Fruit fly (Drosophila melanogaster): Measurements from ENCODE around the gene eyg.

eyg gene

DNA sequence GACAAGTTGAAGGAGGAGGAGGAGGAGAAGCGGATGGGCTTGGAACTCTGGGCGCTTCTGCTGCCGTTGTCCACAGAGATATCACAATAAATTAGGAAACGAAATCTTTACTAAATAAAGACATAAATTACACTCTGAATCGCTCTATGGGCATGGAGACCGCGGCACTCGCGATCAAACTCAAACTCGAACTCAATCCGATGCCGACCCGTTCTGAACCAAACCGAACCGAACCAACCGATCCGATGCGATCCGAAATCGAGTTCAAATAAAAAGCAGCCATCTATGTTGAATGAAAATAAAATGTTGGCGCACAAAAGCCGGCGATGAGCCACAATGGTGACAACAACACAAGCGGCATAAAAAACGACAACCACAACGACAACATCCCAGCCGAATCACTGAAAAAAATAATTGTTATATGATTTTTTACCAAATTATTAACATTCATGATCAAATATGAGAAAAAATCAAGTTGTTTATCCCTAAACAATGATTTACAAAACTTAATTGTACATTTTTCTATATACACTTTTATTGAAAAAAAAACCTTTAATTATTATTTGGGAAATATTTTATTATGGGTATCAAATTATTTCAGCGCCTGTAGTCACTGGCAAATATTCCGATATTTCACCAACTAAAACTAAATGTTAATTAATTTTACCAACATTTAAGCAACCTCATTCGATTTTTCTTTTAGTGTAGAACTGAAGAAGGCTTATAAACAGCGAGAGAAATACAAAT is 10.7 kb downstream of the eyg start (continued):
- no peak for TF ChIP-seq pan (optimal IDR thresholded peaks at IDR 0.05)
- no peak for TF ChIP-seq pan (GFP tag; optimal IDR thresholded peaks at IDR 0.05 in 1 of 2, IDR thresholded peaks at IDR 0.05 in 1 of 2)
- peak; percentile 59 for TF ChIP-seq zf30C (GFP tag; optimal IDR thresholded peaks at IDR 0.05)
- TF ChIP-seq ranshi (GFP tag; IDR thresholded peaks at IDR 0.05) = 0 out of 2 replicates have a peak, but pooled peaks have one; percentile 32
- peak; percentile 65 for TF ChIP-seq CG30020 (tag; optimal IDR thresholded peaks at IDR 0.05)
- no peak for TF ChIP-seq Oaz (GFP tag; IDR thresholded peaks at IDR 0.05)
- TF ChIP-seq unc-4 (GFP tag; IDR thresholded peaks at IDR 0.05; ENCODE audit: partially characterized antibody) = no peak
- TF ChIP-seq CG17802 (tag; optimal IDR thresholded peaks at IDR 0.05) = peak; percentile 54
- peak; percentile 62; the same call in 1 of the 3 replicates for TF ChIP-seq z (GFP tag; IDR thresholded peaks at IDR 0.05)
- no peak for TF ChIP-seq CG34224 (GFP tag; IDR thresholded peaks at IDR 0.05; ENCODE audit: partially characterized antibody)
- TF ChIP-seq MESR4 (GFP tag; optimal IDR thresholded peaks at IDR 0.05) = no peak
- TF ChIP-seq kay (GFP tag; optimal IDR thresholded peaks at IDR 0.05) = peak; percentile 51
- peak; percentile 76 for TF ChIP-seq CG15269 (tag; optimal IDR thresholded peaks at IDR 0.05)
- peak; percentile 92 for TF ChIP-seq CG8388 (GFP tag; optimal IDR thresholded peaks at IDR 0.05)
- TF ChIP-seq CrebB (tag; optimal IDR thresholded peaks at IDR 0.05) = peak; percentile 10
- peak; percentile 42; the same call in 1 of the 2 replicates for TF ChIP-seq Atf6 (GFP tag; IDR thresholded peaks at IDR 0.05)
- peak; percentile 33 for TF ChIP-seq bab2 (GFP tag; optimal IDR thresholded peaks at IDR 0.05)
- TF ChIP-seq Meics (GFP tag; optimal IDR thresholded peaks at IDR 0.05) = peak; percentile 71
- peak; percentile 81 for TF ChIP-seq CG13775 (GFP tag; optimal IDR thresholded peaks at IDR 0.05)
- TF ChIP-seq Ravus (GFP tag; IDR thresholded peaks at IDR 0.05) = no peak
- TF ChIP-seq CG16813 (GFP tag; IDR thresholded peaks at IDR 0.05; ENCODE audit: partially characterized antibody) = no peak
- TF ChIP-seq nau (GFP tag; optimal IDR thresholded peaks at IDR 0.05) = no peak
- TF ChIP-seq prd (optimal IDR thresholded peaks at IDR 0.05) = no peak
- TF ChIP-seq prd (GFP tag; IDR thresholded peaks at IDR 0.05) = peak; percentile 67; the same call in 2 of the 3 replicates
- TF ChIP-seq CG16815 (GFP tag; optimal IDR thresholded peaks at IDR 0.05) = peak; percentile 83
- no peak for TF ChIP-seq H15 (GFP tag; IDR thresholded peaks at IDR 0.05)
- TF ChIP-seq sob (GFP tag; IDR thresholded peaks at IDR 0.05) = no peak; the same call in 1 of the 2 replicates
- peak; percentile 8 for TF ChIP-seq CG6765 (GFP tag; optimal IDR thresholded peaks at IDR 0.05)
- TF ChIP-seq CkIIα-i1 (GFP tag; IDR thresholded peaks at IDR 0.05) = no peak
- TF ChIP-seq CG4282 (GFP tag; optimal IDR thresholded peaks at IDR 0.05) = no peak
- TF ChIP-seq Chrac-16 (GFP tag; optimal IDR thresholded peaks at IDR 0.05) = peak; percentile 82
- no peak for TF ChIP-seq BEAF-32 (GFP tag; optimal IDR thresholded peaks at IDR 0.05)
- no peak for TF ChIP-seq HmgD (GFP tag; optimal IDR thresholded peaks at IDR 0.05)
- TF ChIP-seq Hr78 (GFP tag; optimal IDR thresholded peaks at IDR 0.05) = peak in 1 of 2 experiments; percentile 74
- no peak for TF ChIP-seq hkb (optimal IDR thresholded peaks at IDR 0.05)
- peak; percentile 64 for TF ChIP-seq hkb (GFP tag; IDR thresholded peaks at IDR 0.05)
- TF ChIP-seq p53 (GFP tag; optimal IDR thresholded peaks at IDR 0.05) = no peak
- peak; percentile 97 for TF ChIP-seq CG17361 (GFP tag; IDR thresholded peaks at IDR 0.05)
- TF ChIP-seq CG1603 (tag; optimal IDR thresholded peaks at IDR 0.05) = peak; percentile 37
- no peak for TF ChIP-seq Dfd (GFP tag; optimal IDR thresholded peaks at IDR 0.05)
- peak; percentile 71; the same call in 1 of the 2 replicates for TF ChIP-seq CG6689 (GFP tag; IDR thresholded peaks at IDR 0.05)
- TF ChIP-seq sens-2 (GFP tag; IDR thresholded peaks at IDR 0.05) = peak; percentile 36; the same call in 1 of the 2 replicates
- no peak for TF ChIP-seq CG17912 (GFP tag; optimal IDR thresholded peaks at IDR 0.05)
- TF ChIP-seq CG14050 (GFP tag; IDR thresholded peaks at IDR 0.05) = no peak
- TF ChIP-seq fd96Cb (tag; optimal IDR thresholded peaks at IDR 0.05) = peak; percentile 93
- TF ChIP-seq CG18262 (tag; optimal IDR thresholded peaks at IDR 0.05) = peak; percentile 96
- TF ChIP-seq CG3726 (GFP tag; IDR thresholded peaks at IDR 0.05) = no peak; the same call in 2 of the 3 replicates
- TF ChIP-seq Sox100B (GFP tag; optimal IDR thresholded peaks at IDR 0.05) = peak; percentile 93
- TF ChIP-seq HLH54F (GFP tag; optimal IDR thresholded peaks at IDR 0.05) = no peak
- no peak for TF ChIP-seq pita (GFP tag; optimal IDR thresholded peaks at IDR 0.05)
